Worm (Caenorhabditis elegans) whole organism, mixed stage, embryonic: Measurements from ENCODE around the gene nlp-71.

Experiments used
- bed-3 ChIP-seq: fragments of 200-800 bp; sonication (Bioruptor generic); optimal IDR thresholded peaks from 3 replicates; lab custom pipeline; 2018; ENCODE audit warnings: mild to moderate bottlenecking, missing genetic modification characterization, moderate library complexity, missing compliant biosample characterization
- blmp-1 ChIP-seq: fragments of 150-350 bp; optimal IDR thresholded peaks from 2 replicates; lab custom pipeline; 2014; ENCODE audit warnings: missing biosample characterization, missing genetic modification characterization
- ceh-39 ChIP-seq: fragments of 150-350 bp; optimal IDR thresholded peaks from 2 replicates; lab custom pipeline; 2014; ENCODE audit warnings: missing biosample characterization, missing genetic modification characterization
- ceh-43 ChIP-seq: fragments of 200-800 bp; sonication (Bioruptor generic); optimal IDR thresholded peaks from 2 replicates; lab custom pipeline; 2018; ENCODE audit warnings: mild to moderate bottlenecking, missing genetic modification characterization, moderate library complexity, missing compliant biosample characterization
- ceh-83 ChIP-seq: fragments of 200-800 bp; sonication (Bioruptor generic); optimal IDR thresholded peaks from 2 replicates; lab custom pipeline; 2018; ENCODE audit warnings: mild to moderate bottlenecking, missing genetic modification characterization, missing compliant biosample characterization
- ces-1 ChIP-seq: fragments of 150-350 bp; optimal IDR thresholded peaks from 2 replicates; lab custom pipeline; 2014; ENCODE audit warnings: missing biosample characterization, missing genetic modification reagents, missing genetic modification characterization
- cnd-1 ChIP-seq: fragments of 200-800 bp; sonication (Bioruptor generic); optimal IDR thresholded peaks from 2 replicates; lab custom pipeline; 2018; ENCODE audit warnings: mild to moderate bottlenecking, missing genetic modification characterization, missing compliant biosample characterization
- drap-1 ChIP-seq: fragments of 200-800 bp; sonication (Bioruptor generic); optimal IDR thresholded peaks from 3 replicates; lab custom pipeline; 2018; ENCODE audit warnings: mild to moderate bottlenecking, missing genetic modification characterization, missing compliant biosample characterization
- elt-1 ChIP-seq: sonication (generic microtip); optimal IDR thresholded peaks from 2 replicates; lab custom pipeline; 2017; ENCODE audit warnings: missing genetic modification characterization, mild to moderate bottlenecking, missing compliant biosample characterization, antibody characterized with exemption, moderate library complexity, borderline replicate concordance; ENCODE audit not compliant: insufficient read depth
- ham-2 ChIP-seq: fragments of 200-800 bp; sonication (Bioruptor generic); optimal IDR thresholded peaks from 2 replicates; lab custom pipeline; 2018; ENCODE audit warnings: mild to moderate bottlenecking, missing genetic modification characterization, missing compliant biosample characterization
- hlh-1 ChIP-seq: fragments of 150-350 bp; optimal IDR thresholded peaks from 2 replicates; lab custom pipeline; 2014; ENCODE audit warnings: missing biosample characterization, missing genetic modification reagents, missing genetic modification characterization
- lin-32 ChIP-seq: fragments of 200-800 bp; sonication (Bioruptor generic); optimal IDR thresholded peaks from 2 replicates; lab custom pipeline; 2018; ENCODE audit warnings: mild to moderate bottlenecking, missing genetic modification characterization, missing compliant biosample characterization
- lsy-2 ChIP-seq: fragments of 150-350 bp; optimal IDR thresholded peaks from 2 replicates; lab custom pipeline; 2014; ENCODE audit warnings: missing biosample characterization, missing genetic modification characterization
- mab-5 ChIP-seq: fragments of 150-350 bp; optimal IDR thresholded peaks from 2 replicates; lab custom pipeline; 2014; ENCODE audit warnings: missing biosample characterization, missing genetic modification characterization
- mep-1 ChIP-seq: fragments of 150-350 bp; optimal IDR thresholded peaks from 2 replicates; lab custom pipeline; 2017; ENCODE audit warnings: missing biosample characterization, missing genetic modification reagents, missing genetic modification characterization, inconsistent platforms
- mls-2 ChIP-seq: sonication (generic microtip); optimal IDR thresholded peaks from 2 replicates; lab custom pipeline; 2016; ENCODE audit warnings: mild to moderate bottlenecking, missing genetic modification characterization, moderate library complexity, missing compliant biosample characterization
- nhr-12 ChIP-seq: fragments of 150-350 bp; optimal IDR thresholded peaks from 2 replicates; lab custom pipeline; 2014; ENCODE audit warnings: missing biosample characterization, missing genetic modification characterization
- nhr-2 ChIP-seq: fragments of 150-350 bp; optimal IDR thresholded peaks from 2 replicates; lab custom pipeline; 2014; ENCODE audit warnings: missing biosample characterization, missing genetic modification characterization
- nhr-237 ChIP-seq: fragments of 150-350 bp; optimal IDR thresholded peaks from 2 replicates; lab custom pipeline; 2014; ENCODE audit warnings: missing biosample characterization, missing genetic modification characterization
- nhr-28 ChIP-seq: fragments of 150-350 bp; optimal IDR thresholded peaks from 2 replicates; lab custom pipeline; 2014; ENCODE audit warnings: missing biosample characterization, missing genetic modification characterization
- nhr-76 ChIP-seq: sonication (generic microtip); optimal IDR thresholded peaks from 2 replicates; lab custom pipeline; 2017; ENCODE audit warnings: missing biosample characterization, missing genetic modification characterization
- pha-4 ChIP-seq: fragments of 150-350 bp; optimal IDR thresholded peaks from 2 replicates; lab custom pipeline; 2018; ENCODE audit warnings: missing biosample characterization, missing genetic modification reagents, missing genetic modification characterization
- sem-2 ChIP-seq: fragments of 200-800 bp; sonication (Bioruptor generic); optimal IDR thresholded peaks from 2 replicates; lab custom pipeline; 2018; ENCODE audit warnings: mild to moderate bottlenecking, missing genetic modification characterization, missing compliant biosample characterization
- snpc-4 ChIP-seq: fragments of 150-350 bp; optimal IDR thresholded peaks from 2 replicates; lab custom pipeline; 2014; ENCODE audit warnings: missing biosample characterization, missing genetic modification characterization
- sptf-1 ChIP-seq: sonication (generic microtip); optimal IDR thresholded peaks from 2 replicates; lab custom pipeline; 2017; ENCODE audit warnings: mild to moderate bottlenecking, missing genetic modification characterization, moderate library complexity, missing compliant biosample characterization
- tbx-8 ChIP-seq: fragments of 200-800 bp; sonication (Bioruptor generic); optimal IDR thresholded peaks from 2 replicates; lab custom pipeline; 2018; ENCODE audit warnings: mild to moderate bottlenecking, missing genetic modification characterization, moderate library complexity, missing compliant biosample characterization
- unc-120 ChIP-seq: sonication (generic microtip); optimal IDR thresholded peaks from 2 replicates; lab custom pipeline; 2017; ENCODE audit warnings: missing genetic modification characterization, missing compliant biosample characterization; ENCODE audit not compliant: poor library complexity, severe bottlenecking
- unc-62 ChIP-seq: fragments of 150-350 bp; optimal IDR thresholded peaks from 2 replicates; lab custom pipeline; 2014; ENCODE audit warnings: missing biosample characterization, missing genetic modification reagents, missing genetic modification characterization
- zip-8 ChIP-seq: fragments of 150-350 bp; optimal IDR thresholded peaks from 2 replicates; lab custom pipeline; 2014; ENCODE audit warnings: missing biosample characterization, missing genetic modification characterization
- ztf-11 ChIP-seq: fragments of 150-350 bp; optimal IDR thresholded peaks from 2 replicates; lab custom pipeline; 2014; ENCODE audit warnings: missing biosample characterization, missing genetic modification characterization

The nlp-71 gene

ce11 chrIV:6413482-6413881 lies at the start of gene nlp-71:
Gene nlp-71, minus strand, starts transcription at chrIV:6413582.
- no peak for TF ChIP-seq blmp-1 (tag; lab: Kevin White, UChicago)
- TF ChIP-seq mls-2 (tag; lab: Kevin White, UChicago), result no peak
- no peak for TF ChIP-seq cnd-1
- TF ChIP-seq nhr-237, result no peak
- TF ChIP-seq ces-1 (GFP tag; lab: Kevin White, UChicago), result no peak
- TF ChIP-seq mab-5, result no peak
- TF ChIP-seq ztf-11 (tag; lab: Kevin White, UChicago), result no peak
- no peak for TF ChIP-seq pha-4 (tag; lab: Kevin White, UChicago)
- TF ChIP-seq ceh-83 (GFP tag; lab: Kevin White, UChicago), result no peak
- TF ChIP-seq nhr-2 (tag; lab: Kevin White, UChicago), result no peak
- no peak for TF ChIP-seq sptf-1 (tag; lab: Kevin White, UChicago)
- no peak for TF ChIP-seq unc-62 (GFP tag; lab: Kevin White, UChicago)
- TF ChIP-seq ceh-39 (tag; lab: Kevin White, UChicago), result no peak

ce11 chrIV:6460596-6460995 lies 47.2 kb upstream of the nlp-71 start:
- TF ChIP-seq mep-1 (tag; lab: Kevin White, UChicago) (no peak), ceh-43 (GFP tag; lab: Kevin White, UChicago) (no peak), snpc-4 (tag; lab: Kevin White, UChicago) (no peak), mab-5 (no peak), lin-32 (no peak), sptf-1 (tag; lab: Kevin White, UChicago) (no peak), pha-4 (tag; lab: Kevin White, UChicago) (no peak), tbx-8 (GFP tag; lab: Kevin White, UChicago) (no peak), hlh-1 (tag; lab: Kevin White, UChicago) (no peak), elt-1 (no peak), mls-2 (tag; lab: Kevin White, UChicago) (no peak), cnd-1 (no peak), ces-1 (GFP tag; lab: Kevin White, UChicago) (no peak), drap-1 (GFP tag; lab: Kevin White, UChicago) (no peak), lsy-2 (tag; lab: Kevin White, UChicago) (no peak), blmp-1 (tag; lab: Kevin White, UChicago) (no peak), nhr-28 (no peak)

- TF ChIP-seq ces-1 (GFP tag; lab: Kevin White, UChicago) (no peak), lin-32 (no peak), drap-1 (GFP tag; lab: Kevin White, UChicago) (no peak), ceh-83 (GFP tag; lab: Kevin White, UChicago) (no peak), nhr-28 (no peak), cnd-1 (no peak), zip-8 (tag; lab: Kevin White, UChicago) (no peak), nhr-237 (no peak), tbx-8 (GFP tag; lab: Kevin White, UChicago) (no peak), bed-3 (GFP tag; lab: Kevin White, UChicago) (no peak), nhr-12 (tag; lab: Kevin White, UChicago) (no peak), mab-5 (no peak), ztf-11 (tag; lab: Kevin White, UChicago) (no peak), elt-1 (no peak), blmp-1 (tag; lab: Kevin White, UChicago) (no peak), sem-2 (GFP tag; lab: Kevin White, UChicago) (no peak), nhr-76 (no peak), ham-2 (GFP tag; lab: Kevin White, UChicago) (no peak), lsy-2 (tag; lab: Kevin White, UChicago) (no peak), unc-120 (tag; lab: Kevin White, UChicago) (no peak)
- TF ChIP-seq, all 35 proteins: peak for 0
These were observed 44.1 kb upstream of the nlp-71 start, which contains the start of gene lgc-10 for ce11 chrIV:6457472-6457871. Gene lgc-10, minus strand, starts transcription at chrIV:6457572.

ce11 chrIV:6443018-6443417 lies 29.6 kb upstream of the nlp-71 start:
- no peak for TF ChIP-seq ces-1 (GFP tag; lab: Kevin White, UChicago)

ce11 chrIV:6442016-6442618 lies 28.7 kb upstream of the nlp-71 start:
- TF ChIP-seq unc-120 (tag; lab: Kevin White, UChicago) (no peak), ceh-83 (GFP tag; lab: Kevin White, UChicago) (peak; percentile 54), mep-1 (tag; lab: Kevin White, UChicago) (no peak), nhr-2 (tag; lab: Kevin White, UChicago) (no peak), zip-8 (tag; lab: Kevin White, UChicago) (no peak)
